Fruit fly (Drosophila melanogaster) whole organism, embryonic: ENCODE results near the gene CG10431.

ENCODE experiments used
- Atf-2 ChIP-seq: fragments of 200-800 bp; sonication (Bioruptor generic); optimal IDR thresholded peaks from 2 replicates; lab custom pipeline; 2016; ENCODE audit warnings: missing biosample characterization, missing genetic modification characterization
- Atf6 ChIP-seq: fragments of 200-800 bp; sonication (Bioruptor generic); IDR thresholded peaks from 2 replicates; pipeline ENCODE4 v1.3.6; 2022; ENCODE audit warnings: missing biosample characterization, missing genetic modification characterization
- Bteb2 ChIP-seq: fragments of 200-800 bp; sonication (Bioruptor generic); optimal IDR thresholded peaks from 2 replicates; lab custom pipeline; 2016; ENCODE audit warnings: missing biosample characterization, missing genetic modification characterization
- CG11085 ChIP-seq: fragments of 200-800 bp; sonication (Bioruptor generic); IDR thresholded peaks from 2 replicates; pipeline ENCODE4 v1.3.6; 2022; ENCODE audit warnings: missing biosample characterization, missing genetic modification characterization
- CG11456 ChIP-seq: fragments of 200-800 bp; sonication (Bioruptor generic); IDR thresholded peaks from 3 replicates; pipeline ENCODE4 v1.3.6; 2022; ENCODE audit warnings: missing biosample characterization, missing genetic modification characterization
- CG2678 ChIP-seq: fragments of 200-800 bp; sonication (Bioruptor generic); optimal IDR thresholded peaks from 3 replicates; lab custom pipeline; 2019; ENCODE audit warnings: missing biosample characterization, mild to moderate bottlenecking, missing genetic modification characterization, moderate library complexity
- CG30403 ChIP-seq: fragments of 200-800 bp; sonication (Bioruptor generic); optimal IDR thresholded peaks from 3 replicates; lab custom pipeline; 2016; ENCODE audit warnings: missing biosample characterization, missing genetic modification characterization
- CG31224 ChIP-seq: fragments of 200-800 bp; sonication (Bioruptor generic); IDR thresholded peaks from 2 replicates; pipeline ENCODE4 v1.3.6; 2022; ENCODE audit warnings: missing biosample characterization, missing genetic modification characterization
- CG33213 ChIP-seq: fragments of 200-800 bp; sonication (Bioruptor generic); optimal IDR thresholded peaks from 3 replicates; lab custom pipeline; 2016; ENCODE audit warnings: missing biosample characterization, missing genetic modification characterization
- CG34376 ChIP-seq: fragments of 200-800 bp; sonication (Bioruptor generic); optimal IDR thresholded peaks from 2 replicates; lab custom pipeline; 2018; ENCODE audit warnings: missing biosample characterization, mild to moderate bottlenecking, missing genetic modification characterization
- CG3838 ChIP-seq: fragments of 200-800 bp; sonication (Bioruptor generic); optimal IDR thresholded peaks from 3 replicates; lab custom pipeline; 2016; ENCODE audit warnings: missing biosample characterization, missing genetic modification characterization
- CG4820 ChIP-seq: fragments of 200-800 bp; sonication (Bioruptor generic); optimal IDR thresholded peaks from 3 replicates; lab custom pipeline; 2016; ENCODE audit warnings: missing biosample characterization, missing genetic modification characterization
- CG6272 ChIP-seq: fragments of 200-800 bp; sonication (Bioruptor generic); IDR thresholded peaks from 2 replicates; pipeline ENCODE4 v1.3.6; 2022; ENCODE audit warnings: missing biosample characterization, missing genetic modification characterization
- CG7786 ChIP-seq: fragments of 200-800 bp; sonication (Bioruptor generic); optimal IDR thresholded peaks from 2 replicates; lab custom pipeline; 2016; ENCODE audit warnings: missing biosample characterization, missing genetic modification characterization
- CG7987 ChIP-seq: fragments of 200-800 bp; sonication (Bioruptor generic); optimal IDR thresholded peaks from 2 replicates; lab custom pipeline; 2018; ENCODE audit warnings: missing biosample characterization, mild to moderate bottlenecking, missing genetic modification characterization, moderate library complexity
- CG8388 ChIP-seq: fragments of 200-800 bp; sonication (Bioruptor generic); optimal IDR thresholded peaks from 2 replicates; lab custom pipeline; 2019; ENCODE audit warnings: missing biosample characterization, mild to moderate bottlenecking, missing genetic modification characterization, moderate library complexity
- CG9932 ChIP-seq: fragments of 200-800 bp; sonication (Bioruptor generic); IDR thresholded peaks from 2 replicates; pipeline ENCODE4 v1.3.6; 2022; ENCODE audit warnings: missing biosample characterization, missing genetic modification characterization
- Dp ChIP-seq: fragments of 200-800 bp; sonication (Bioruptor generic); optimal IDR thresholded peaks from 2 replicates; lab custom pipeline; 2018; ENCODE audit warnings: missing biosample characterization, mild to moderate bottlenecking, missing genetic modification characterization, moderate library complexity
- Ets65A ChIP-seq: fragments of 200-800 bp; sonication (Bioruptor generic); peaks from one replicate; lab custom pipeline; 2016; ENCODE audit warnings: missing biosample characterization, missing genetic modification characterization
- Fer1 ChIP-seq: fragments of 200-800 bp; sonication (Bioruptor generic); optimal IDR thresholded peaks from 2 replicates; lab custom pipeline; 2017; ENCODE audit warnings: missing biosample characterization, mild to moderate bottlenecking, missing genetic modification characterization
- Med ChIP-seq: fragments of 200-800 bp; sonication (Bioruptor generic); peaks from one replicate; lab custom pipeline; 2016; ENCODE audit warnings: missing biosample characterization, missing genetic modification characterization, mild to moderate bottlenecking, inconsistent platforms, moderate library complexity
- Mes4 ChIP-seq: fragments of 200-800 bp; sonication (Bioruptor generic); optimal IDR thresholded peaks from 2 replicates; lab custom pipeline; 2016; ENCODE audit warnings: missing biosample characterization, missing genetic modification characterization
- NfI ChIP-seq: fragments of 200-800 bp; sonication (Bioruptor generic); optimal IDR thresholded peaks from 3 replicates; lab custom pipeline; 2018; ENCODE audit warnings: missing biosample characterization, mild to moderate bottlenecking, missing genetic modification characterization, moderate library complexity
- PHDP ChIP-seq: fragments of 200-800 bp; sonication (Bioruptor generic); optimal IDR thresholded peaks from 3 replicates; lab custom pipeline; 2018; ENCODE audit warnings: missing biosample characterization, mild to moderate bottlenecking, missing genetic modification characterization, moderate library complexity
- Sin3A ChIP-seq: fragments of >200 bp; optimal IDR thresholded peaks from 2 replicates; lab custom pipeline; 2018
- Stat92E ChIP-seq, 3 experiments: fragments of >200 bp in 2 of 3; fragments of 200-800 bp in 1 of 3; sonication (Bioruptor generic) in 1 of 3; optimal IDR thresholded peaks; 2 replicates each; lab custom pipeline; 2017 to 2019; ENCODE audit warnings: missing biosample characterization in 3 of 3, missing genetic modification characterization in 3 of 3, mild to moderate bottlenecking in 1 of 3, moderate library complexity in 1 of 3
- Taf1 ChIP-seq: fragments of 200-800 bp; sonication (Bioruptor generic); IDR thresholded peaks from 2 replicates; pipeline ENCODE4 v1.3.6; 2022; ENCODE audit warnings: missing biosample characterization, missing genetic modification characterization
- Xbp1 ChIP-seq: fragments of 200-800 bp; sonication (Bioruptor generic); optimal IDR thresholded peaks from 3 replicates; lab custom pipeline; 2016; ENCODE audit warnings: missing biosample characterization, mild to moderate bottlenecking, missing genetic modification characterization
- bbx ChIP-seq: fragments of 200-800 bp; sonication (Bioruptor generic); IDR thresholded peaks from 2 replicates; pipeline ENCODE4 v1.3.6; 2022; ENCODE audit warnings: missing biosample characterization, missing genetic modification characterization; ENCODE audit not compliant: partially characterized antibody
- dm ChIP-seq: fragments of 200-800 bp; sonication (Bioruptor generic); optimal IDR thresholded peaks from 3 replicates; lab custom pipeline; 2016; ENCODE audit warnings: missing biosample characterization, missing genetic modification characterization
- exex ChIP-seq: fragments of 200-800 bp; sonication (Bioruptor generic); optimal IDR thresholded peaks from 4 replicates; lab custom pipeline; 2018; ENCODE audit warnings: missing biosample characterization, mild to moderate bottlenecking, missing genetic modification characterization, moderate library complexity
- fd102C ChIP-seq: fragments of 200-800 bp; sonication (Bioruptor generic); optimal IDR thresholded peaks from 2 replicates; lab custom pipeline; 2018; ENCODE audit warnings: missing biosample characterization, mild to moderate bottlenecking, missing genetic modification characterization, moderate library complexity
- ftz-f1 ChIP-seq: fragments of 200-800 bp; sonication (Bioruptor generic); optimal IDR thresholded peaks from 2 replicates; lab custom pipeline; 2016; ENCODE audit warnings: missing biosample characterization, missing genetic modification characterization
- gcm ChIP-seq: fragments of 200-800 bp; sonication (Bioruptor generic); optimal IDR thresholded peaks from 2 replicates; lab custom pipeline; 2019; ENCODE audit warnings: missing biosample characterization, mild to moderate bottlenecking, missing genetic modification characterization, moderate library complexity
- gfzf ChIP-seq: fragments of 200-800 bp; sonication (Bioruptor generic); optimal IDR thresholded peaks from 2 replicates; lab custom pipeline; 2016; ENCODE audit warnings: missing biosample characterization, mild to moderate bottlenecking, missing genetic modification characterization, moderate library complexity
- ind ChIP-seq: fragments of 200-800 bp; sonication (Bioruptor generic); optimal IDR thresholded peaks from 3 replicates; lab custom pipeline; 2016; ENCODE audit warnings: missing biosample characterization, missing genetic modification characterization
- inv ChIP-seq: fragments of 200-800 bp; sonication (Bioruptor generic); IDR thresholded peaks from 2 replicates; pipeline ENCODE4 v1.3.6; 2022; ENCODE audit warnings: missing biosample characterization, missing genetic modification characterization; ENCODE audit not compliant: partially characterized antibody
- kni ChIP-seq: fragments of 200-800 bp; sonication (Bioruptor generic); optimal IDR thresholded peaks from 3 replicates; lab custom pipeline; 2017; ENCODE audit warnings: mild to moderate bottlenecking, missing biosample characterization, missing genetic modification reagents, missing genetic modification characterization
- lola ChIP-seq, 3 experiments: fragments of >200 bp in 2 of 3; fragments of 200-800 bp in 1 of 3; sonication (Bioruptor generic) in 1 of 3; optimal IDR thresholded peaks; 2 replicates each; lab custom pipeline; 2017 to 2019; ENCODE audit warnings: missing biosample characterization in 3 of 3, missing genetic modification characterization in 3 of 3, mild to moderate bottlenecking in 1 of 3, moderate library complexity in 1 of 3
- nau ChIP-seq: fragments of 200-800 bp; sonication (Bioruptor generic); optimal IDR thresholded peaks from 3 replicates; lab custom pipeline; 2017; ENCODE audit warnings: missing biosample characterization, mild to moderate bottlenecking, missing genetic modification characterization, missing genetic modification reagents
- nmo ChIP-seq: fragments of 200-800 bp; sonication (Bioruptor generic); optimal IDR thresholded peaks from 2 replicates; lab custom pipeline; 2018; ENCODE audit warnings: missing biosample characterization, mild to moderate bottlenecking, missing genetic modification characterization, moderate library complexity
- nom ChIP-seq: fragments of 200-800 bp; sonication (Bioruptor generic); optimal IDR thresholded peaks from 2 replicates; lab custom pipeline; 2017; ENCODE audit warnings: missing biosample characterization, missing genetic modification characterization, mild to moderate bottlenecking, moderate library complexity, missing genetic modification reagents
- oc ChIP-seq: fragments of 200-800 bp; sonication (Bioruptor generic); optimal IDR thresholded peaks from 2 replicates; lab custom pipeline; 2018; ENCODE audit warnings: missing biosample characterization, mild to moderate bottlenecking, missing genetic modification characterization, moderate library complexity
- salm ChIP-seq: fragments of 200-800 bp; sonication (Bioruptor generic); optimal IDR thresholded peaks from 2 replicates; lab custom pipeline; 2018; ENCODE audit warnings: missing biosample characterization, mild to moderate bottlenecking, missing genetic modification characterization
- sd ChIP-seq: fragments of 200-800 bp; sonication (Bioruptor generic); optimal IDR thresholded peaks from 3 replicates; lab custom pipeline; 2018; ENCODE audit warnings: missing biosample characterization, mild to moderate bottlenecking, missing genetic modification characterization, moderate library complexity
- tll ChIP-seq, 2 experiments: fragments of 200-800 bp in 1 of 2; fragments of >200 bp in 1 of 2; sonication (Bioruptor generic) in 1 of 2; optimal IDR thresholded peaks; 2 replicates each; lab custom pipeline; 2017 to 2019; ENCODE audit warnings: missing biosample characterization in 2 of 2, missing genetic modification characterization in 2 of 2, mild to moderate bottlenecking in 1 of 2, moderate library complexity in 1 of 2
- trh ChIP-seq: fragments of 200-800 bp; sonication (Bioruptor generic); optimal IDR thresholded peaks from 2 replicates; lab custom pipeline; 2016; ENCODE audit warnings: missing biosample characterization, missing genetic modification characterization
- twi ChIP-seq: fragments of 200-800 bp; optimal IDR thresholded peaks from 2 replicates; lab custom pipeline; 2019; ENCODE audit warnings: missing biosample characterization, mild to moderate bottlenecking, missing genetic modification characterization, moderate library complexity

Gene CG10431

dm6 chr2L:18944175-18945012 is 30.1 kb upstream of the CG10431 start (continued):
- TF ChIP-seq gfzf (peak; percentile 44), CG11085 (GFP tag; lab: Robert Waterston, UW) (no peak), Taf1 (no peak), CG31224 (GFP tag; lab: Robert Waterston, UW) (no peak), CG30403 (no peak), CG4820 (GFP tag; lab: Kevin White, UChicago) (no peak), Xbp1 (GFP tag; lab: Kevin White, UChicago) (no peak), Dp (GFP tag; lab: Kevin White, UChicago) (peak; percentile 96), CG7786 (GFP tag; lab: Kevin White, UChicago) (no peak), tll (GFP tag; optimal IDR thresholded peaks at IDR 0.05; lab: Kevin White, UChicago) (peak in 1 of 2 experiments; percentile 48), Atf6 (GFP tag; lab: Robert Waterston, UW) (no peak), exex (tag; lab: Kevin White, UChicago) (peak; percentile 40), CG9932 (no peak), trh (GFP tag; lab: Kevin White, UChicago) (no peak), CG7987 (GFP tag; lab: Kevin White, UChicago) (peak; percentile 27), Sin3A (lab: Kevin White, UChicago) (peak; percentile 36), Fer1 (GFP tag; lab: Kevin White, UChicago) (peak; percentile 48), Atf-2 (GFP tag; lab: Kevin White, UChicago) (no peak), CG34376 (GFP tag; lab: Kevin White, UChicago) (peak; percentile 79), inv (GFP tag; lab: Robert Waterston, UW) (no peak), salm (tag; lab: Kevin White, UChicago) (peak; percentile 11), sd (tag; lab: Kevin White, UChicago) (peak; percentile 54), nau (GFP tag; lab: Kevin White, UChicago) (peak; percentile 56), dm (GFP tag; lab: Kevin White, UChicago) (peak; percentile 5), Bteb2 (no peak), ftz-f1 (GFP tag; lab: Kevin White, UChicago) (peak; percentile 95), bbx (no peak), ind (GFP tag; lab: Kevin White, UChicago) (no peak), oc (tag; lab: Kevin White, UChicago) (peak; percentile 65), Ets65A (GFP tag; lab: Kevin White, UChicago) (no peak), kni (GFP tag; lab: Kevin White, UChicago) (peak; percentile 100), CG6272 (GFP tag; lab: Robert Waterston, UW) (no peak), CG11456 (no peak), lola (GFP tag; optimal IDR thresholded peaks at IDR 0.05; lab: Kevin White, UChicago) (no peak), Mes4 (GFP tag; lab: Kevin White, UChicago) (no peak), Med (GFP tag; lab: Kevin White, UChicago) (peak; percentile 84), CG8388 (GFP tag; lab: Kevin White, UChicago) (no peak), PHDP (tag; lab: Kevin White, UChicago) (no peak), fd102C (GFP tag; lab: Kevin White, UChicago) (no peak), NfI (GFP tag; lab: Kevin White, UChicago) (peak; percentile 23), CG3838 (peak; percentile 99), nmo (GFP tag; lab: Kevin White, UChicago) (peak; percentile 0), nom (GFP tag; lab: Kevin White, UChicago) (peak; percentile 45), gcm (no peak), CG2678 (no peak), Stat92E (GFP tag; optimal IDR thresholded peaks at IDR 0.05; lab: Kevin White, UChicago) (peak in 1 of 3 experiments; percentile 27), CG33213 (peak; percentile 79), twi (tag; lab: Kevin White, UChicago) (no peak)
